Worm (Caenorhabditis elegans) whole organism, early embryonic: Measurements from ENCODE around the gene eral-1.

Source experiments
- ama-1 ChIP-seq: fragments of 150-350 bp; optimal IDR thresholded peaks from 2 replicates; lab custom pipeline; 2014
- pes-1 ChIP-seq: fragments of 200-800 bp; sonication (Bioruptor generic); IDR thresholded peaks from 2 replicates; pipeline ENCODE4 v1.3.6; 2022; ENCODE audit warnings: missing genetic modification reagents, missing genetic modification characterization, missing compliant biosample characterization
- scrt-1 ChIP-seq: fragments of 200-800 bp; sonication (Bioruptor generic); IDR thresholded peaks from 2 replicates; pipeline ENCODE4 v1.3.6; 2022; ENCODE audit warnings: missing genetic modification characterization, missing compliant biosample characterization
- sea-1 ChIP-seq: fragments of 200-800 bp; sonication (Bioruptor generic); conservative IDR thresholded peaks from 2 replicates; pipeline ENCODE4 v1.3.6; 2022; ENCODE audit warnings: missing genetic modification characterization, missing compliant biosample characterization

DNA sequence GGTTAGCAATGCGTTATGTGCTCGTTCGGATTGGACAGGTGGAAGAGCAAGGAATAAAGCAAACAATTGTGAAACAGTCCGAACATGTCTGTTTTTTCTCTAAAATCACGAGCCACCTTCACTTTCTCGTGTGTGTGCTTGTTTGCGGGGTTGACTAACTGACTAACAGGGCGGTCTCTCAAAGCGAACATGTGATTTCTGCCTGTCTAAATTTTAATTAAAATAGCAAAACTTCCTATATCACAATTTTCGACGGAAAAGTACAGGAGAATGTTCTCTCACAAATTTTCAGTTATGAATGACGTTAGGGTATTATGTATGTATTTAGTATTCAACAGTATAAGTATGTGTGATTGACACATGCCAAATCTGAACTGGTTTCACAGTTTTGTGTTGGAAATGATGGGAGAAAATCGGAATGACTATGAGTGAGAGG lies 32.4 kb upstream of the eral-1 start:
- TF ChIP-seq scrt-1 (GFP tag; lab: Robert Waterston, UW) (no peak), sea-1 (no peak), ama-1 (no peak), pes-1 (GFP tag; lab: Robert Waterston, UW) (no peak)
